Worm (Caenorhabditis elegans) whole organism, L4 larva: Measurements from ENCODE around the gene rin-1.

ENCODE experiments used
- F44E2.7 ChIP-seq: fragments of 200-800 bp; sonication (Bioruptor generic); IDR thresholded peaks from 2 replicates; pipeline ENCODE4 v2.1.2; 2022; ENCODE audit warnings: missing genetic modification characterization, missing compliant biosample characterization
- F49E8.2 ChIP-seq: sonication (generic microtip); optimal IDR thresholded peaks from 2 replicates; lab custom pipeline; 2016; ENCODE audit warnings: missing compliant biosample characterization, mild to moderate bottlenecking, missing genetic modification characterization, borderline replicate concordance
- R02D3.7 ChIP-seq: fragments of 150-350 bp; sonication (generic microtip); optimal IDR thresholded peaks from 3 replicates; lab custom pipeline; 2014; ENCODE audit warnings: missing biosample characterization, missing genetic modification characterization
- T20F7.1 ChIP-seq: fragments of 200-800 bp; sonication (Bioruptor generic); optimal IDR thresholded peaks from 2 replicates; lab custom pipeline; 2018; ENCODE audit warnings: mild to moderate bottlenecking, missing genetic modification characterization, missing compliant biosample characterization
- Y48G9A.11 ChIP-seq: fragments of 200-800 bp; sonication (Bioruptor generic); IDR thresholded peaks from 2 replicates; pipeline ENCODE4 v1.3.6; 2022; ENCODE audit warnings: missing genetic modification reagents, missing genetic modification characterization, missing compliant biosample characterization
- Y5F2A.4 ChIP-seq: fragments of 200-800 bp; sonication (Bioruptor generic); optimal IDR thresholded peaks from 2 replicates; lab custom pipeline; 2018; ENCODE audit warnings: mild to moderate bottlenecking, missing genetic modification characterization, missing compliant biosample characterization
- aha-1 ChIP-seq: fragments of 150-350 bp; peaks from one replicate; lab custom pipeline; 2014; ENCODE audit warnings: missing biosample characterization, missing genetic modification characterization
- attf-4 ChIP-seq: sonication (generic microtip); optimal IDR thresholded peaks from 3 replicates; lab custom pipeline; 2017; ENCODE audit warnings: missing biosample characterization, missing genetic modification characterization
- ceh-20 ChIP-seq: fragments of 200-800 bp; sonication (Bioruptor generic); IDR thresholded peaks from 2 replicates; pipeline ENCODE4 v1.3.6; 2022; ENCODE audit warnings: missing genetic modification reagents, missing genetic modification characterization, missing compliant biosample characterization
- ceh-44 ChIP-seq: fragments of 200-800 bp; sonication (Bioruptor generic); IDR thresholded peaks from 2 replicates; pipeline ENCODE4 v1.3.6; 2022; ENCODE audit warnings: missing genetic modification reagents, missing genetic modification characterization, missing compliant biosample characterization
- cey-2 ChIP-seq: sonication (generic microtip); optimal IDR thresholded peaks from 3 replicates; lab custom pipeline; 2017; ENCODE audit warnings: missing genetic modification characterization, mild to moderate bottlenecking, missing compliant biosample characterization, antibody characterized with exemption, borderline replicate concordance; ENCODE audit not compliant: insufficient read depth
- daf-12 ChIP-seq: fragments of 150-350 bp; optimal IDR thresholded peaks from 2 replicates; lab custom pipeline; 2014; ENCODE audit warnings: missing biosample characterization, missing genetic modification reagents, missing genetic modification characterization
- dmd-6 ChIP-seq: fragments of 200-800 bp; sonication (Bioruptor generic); IDR thresholded peaks from 2 replicates; pipeline ENCODE4 v1.3.6; 2022; ENCODE audit warnings: missing genetic modification reagents, missing genetic modification characterization, missing compliant biosample characterization
- dmd-8 ChIP-seq: fragments of 200-800 bp; sonication (Bioruptor generic); IDR thresholded peaks from 2 replicates; pipeline ENCODE4 v1.3.6; 2022; ENCODE audit warnings: missing genetic modification characterization, missing compliant biosample characterization
- dpl-1 ChIP-seq: fragments of 150-350 bp; optimal IDR thresholded peaks from 2 replicates; lab custom pipeline; 2014; ENCODE audit warnings: missing biosample characterization, missing genetic modification reagents, missing genetic modification characterization
- egl-43 ChIP-seq: fragments of 200-800 bp; sonication (Bioruptor generic); IDR thresholded peaks from 2 replicates; pipeline ENCODE4 v1.3.6; 2022; ENCODE audit warnings: missing genetic modification reagents, missing genetic modification characterization, missing compliant biosample characterization
- fos-1 ChIP-seq: fragments of 150-350 bp; optimal IDR thresholded peaks from 2 replicates; lab custom pipeline; 2014; ENCODE audit warnings: missing biosample characterization, missing genetic modification characterization
- gei-8 ChIP-seq: fragments of 200-800 bp; sonication (Bioruptor generic); optimal IDR thresholded peaks from 2 replicates; lab custom pipeline; 2018; ENCODE audit warnings: mild to moderate bottlenecking, missing genetic modification characterization, missing compliant biosample characterization
- hif-1 ChIP-seq, 2 experiments: sonication (generic microtip); optimal IDR thresholded peaks; 2 replicates each; lab custom pipeline; 2016 to 2017; ENCODE audit warnings: missing compliant biosample characterization in 2 of 2, missing genetic modification characterization in 2 of 2, missing genetic modification reagents in 2 of 2, missing genotype in 2 of 2, mild to moderate bottlenecking in 1 of 2
- hmg-1.1 ChIP-seq: fragments of 200-800 bp; sonication (Bioruptor generic); IDR thresholded peaks from 2 replicates; pipeline ENCODE4 v1.3.6; 2022; ENCODE audit warnings: missing genetic modification reagents, missing genetic modification characterization, missing compliant biosample characterization
- lim-7 ChIP-seq: fragments of 200-800 bp; sonication (Bioruptor generic); IDR thresholded peaks from 2 replicates; pipeline ENCODE4 v1.3.6; 2022; ENCODE audit warnings: missing genetic modification characterization, missing compliant biosample characterization
- lin-13 ChIP-seq: fragments of 150-350 bp; optimal IDR thresholded peaks from 2 replicates; lab custom pipeline; 2014; ENCODE audit warnings: missing biosample characterization, missing genetic modification reagents, missing genetic modification characterization
- lin-29 ChIP-seq: fragments of 200-800 bp; sonication (Bioruptor generic); IDR thresholded peaks from 2 replicates; pipeline ENCODE4 v1.3.6; 2022; ENCODE audit warnings: missing genetic modification reagents, missing genetic modification characterization, missing compliant biosample characterization
- lin-38 ChIP-seq: fragments of 200-800 bp; sonication (Bioruptor generic); IDR thresholded peaks from 2 replicates; pipeline ENCODE4 v1.3.6; 2022; ENCODE audit warnings: missing genetic modification reagents, missing genetic modification characterization, missing compliant biosample characterization
- lin-39 ChIP-seq: fragments of 150-350 bp; optimal IDR thresholded peaks from 2 replicates; lab custom pipeline; 2014; ENCODE audit warnings: missing biosample characterization, missing genetic modification reagents, missing genetic modification characterization
- madf-5 ChIP-seq, 2 experiments: fragments of 200-800 bp; sonication (Bioruptor generic); IDR thresholded peaks; 2 replicates each; pipeline ENCODE4 v1.3.6; 2022; ENCODE audit warnings: missing compliant biosample characterization in 2 of 2, missing genetic modification characterization in 2 of 2
- madf-9 ChIP-seq: fragments of 200-800 bp; sonication (Bioruptor generic); conservative IDR thresholded peaks from 2 replicates; pipeline ENCODE4 v1.3.6; 2022; ENCODE audit warnings: missing genetic modification reagents, missing genetic modification characterization, missing compliant biosample characterization
- mdl-1 ChIP-seq, 2 experiments: fragments of 150-350 bp in 1 of 2; sonication (generic microtip) in 1 of 2; optimal IDR thresholded peaks; 2 replicates each; lab custom pipeline; 2014 to 2017; ENCODE audit warnings: missing biosample characterization in 2 of 2, missing genetic modification characterization in 2 of 2
- mep-1 ChIP-seq: fragments of 150-350 bp; sonication (generic microtip); optimal IDR thresholded peaks from 3 replicates; lab custom pipeline; 2014; ENCODE audit warnings: missing biosample characterization, missing genetic modification characterization
- mxl-2 ChIP-seq: fragments of 200-800 bp; sonication (Bioruptor generic); conservative IDR thresholded peaks from 2 replicates; pipeline ENCODE4 v1.3.6; 2022; ENCODE audit warnings: missing genetic modification reagents, missing genetic modification characterization, missing compliant biosample characterization
- nhr-111 ChIP-seq: fragments of 200-800 bp; sonication (Bioruptor generic); optimal IDR thresholded peaks from 2 replicates; lab custom pipeline; 2018; ENCODE audit warnings: mild to moderate bottlenecking, missing genetic modification characterization, missing compliant biosample characterization
- nhr-42 ChIP-seq: fragments of 200-800 bp; sonication (Bioruptor generic); IDR thresholded peaks from 2 replicates; pipeline ENCODE4 v1.3.6; 2022; ENCODE audit warnings: missing genetic modification characterization, missing compliant biosample characterization
- nhr-6 ChIP-seq: fragments of 150-350 bp; optimal IDR thresholded peaks from 2 replicates; lab custom pipeline; 2014; ENCODE audit warnings: missing biosample characterization, missing genetic modification characterization
- nhr-77 ChIP-seq: fragments of 150-350 bp; optimal IDR thresholded peaks from 2 replicates; lab custom pipeline; 2014; ENCODE audit warnings: missing biosample characterization, missing genetic modification characterization
- pqm-1 ChIP-seq: sonication (generic microtip); optimal IDR thresholded peaks from 2 replicates; lab custom pipeline; 2017; ENCODE audit warnings: missing biosample characterization, missing genetic modification characterization
- rbr-2 ChIP-seq: sonication (generic microtip); optimal IDR thresholded peaks from 2 replicates; lab custom pipeline; 2016; ENCODE audit warnings: missing genotype, missing genetic modification characterization, missing compliant biosample characterization
- sdz-12 ChIP-seq: fragments of 200-800 bp; sonication (Bioruptor generic); optimal IDR thresholded peaks from 2 replicates; lab custom pipeline; 2018; ENCODE audit warnings: mild to moderate bottlenecking, missing genetic modification characterization, missing compliant biosample characterization
- set-16 ChIP-seq: fragments of 200-800 bp; sonication (Bioruptor generic); IDR thresholded peaks from 2 replicates; pipeline ENCODE4 v1.3.6; 2022; ENCODE audit warnings: missing genetic modification reagents, missing genetic modification characterization, missing compliant biosample characterization
- skn-1 ChIP-seq: fragments of 150-350 bp; optimal IDR thresholded peaks from 2 replicates; lab custom pipeline; 2014; ENCODE audit warnings: missing biosample characterization, missing genetic modification characterization
- snpc-1.2 ChIP-seq: fragments of 200-800 bp; sonication (Bioruptor generic); IDR thresholded peaks from 2 replicates; pipeline ENCODE4 v1.3.6; 2022; ENCODE audit warnings: missing genetic modification reagents, missing genetic modification characterization, missing compliant biosample characterization
- spr-1 ChIP-seq: sonication (generic microtip); optimal IDR thresholded peaks from 2 replicates; lab custom pipeline; 2016; ENCODE audit warnings: mild to moderate bottlenecking, missing genetic modification characterization, missing compliant biosample characterization
- tag-97 ChIP-seq: fragments of 200-800 bp; sonication (Bioruptor generic); IDR thresholded peaks from 2 replicates; pipeline ENCODE4 v1.3.6; 2022; ENCODE audit warnings: missing genetic modification characterization, missing compliant biosample characterization
- unc-130 ChIP-seq: sonication (generic microtip); optimal IDR thresholded peaks from 2 replicates; lab custom pipeline; 2016; ENCODE audit warnings: missing genetic modification reagents, missing genetic modification characterization, missing compliant biosample characterization
- unc-39 ChIP-seq: sonication (generic microtip); optimal IDR thresholded peaks from 2 replicates; lab custom pipeline; 2017; ENCODE audit warnings: missing biosample characterization, missing genetic modification characterization
- zag-1 ChIP-seq: fragments of 150-350 bp; optimal IDR thresholded peaks from 2 replicates; lab custom pipeline; 2014; ENCODE audit warnings: missing biosample characterization, missing genetic modification characterization
- zip-11 ChIP-seq: fragments of 200-800 bp; sonication (Bioruptor generic); IDR thresholded peaks from 2 replicates; pipeline ENCODE4 v1.3.6; 2022; ENCODE audit warnings: missing genetic modification characterization, missing compliant biosample characterization
- ztf-7 ChIP-seq: fragments of 150-350 bp; optimal IDR thresholded peaks from 2 replicates; lab custom pipeline; 2014; ENCODE audit warnings: missing biosample characterization, missing genetic modification characterization

rin-1 gene

DNA sequence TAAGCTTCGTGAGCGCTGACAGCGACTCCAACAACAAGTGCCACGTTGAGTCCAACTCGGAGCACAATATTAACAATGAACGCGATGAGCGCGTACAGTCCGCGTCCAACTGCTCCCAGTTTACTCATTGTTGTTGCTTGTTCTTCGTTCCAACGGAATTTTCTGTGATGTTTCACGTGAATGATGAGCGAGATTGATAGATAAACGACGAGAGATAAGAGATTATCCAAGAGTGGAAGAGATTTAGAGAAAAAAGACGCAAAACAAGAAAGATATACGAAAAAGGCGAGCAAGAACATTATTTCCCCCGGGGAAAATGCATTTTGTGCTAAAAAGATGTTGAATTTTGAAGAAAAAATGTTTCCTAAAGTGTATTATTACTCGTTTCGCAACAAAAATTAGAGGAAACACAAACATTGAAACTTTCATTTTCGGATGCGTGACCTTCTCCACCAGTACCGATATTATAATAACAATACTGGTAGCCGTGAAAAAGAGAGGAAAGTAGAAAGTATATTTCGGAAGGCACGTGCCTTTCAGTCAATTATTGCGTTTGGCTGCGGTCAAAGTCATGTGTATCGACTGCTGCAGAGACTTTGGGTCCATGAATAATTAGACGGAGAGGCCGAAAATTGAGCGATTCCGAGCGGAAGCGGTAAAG, 16.2 kb upstream of the rin-1 start (continued):
- TF ChIP-seq tag-97 (no peak), unc-130 (GFP tag; lab: Kevin White, UChicago) (no peak), mxl-2 (GFP tag; lab: Robert Waterston, UW) (no peak), zag-1 (tag; lab: Kevin White, UChicago) (no peak), lin-39 (tag; lab: Kevin White, UChicago) (no peak), daf-12 (tag; lab: Kevin White, UChicago) (no peak), mdl-1 (tag; optimal IDR thresholded peaks at IDR 0.05; lab: Kevin White, UChicago) (peak in 1 of 2 experiments; percentile 24), madf-9 (GFP tag; lab: Robert Waterston, UW) (no peak), Y5F2A.4 (GFP tag; lab: Kevin White, UChicago) (no peak), hmg-1.1 (GFP tag; lab: Robert Waterston, UW) (no peak), cey-2 (tag; lab: Kevin White, UChicago) (no peak), nhr-6 (no peak), lin-13 (GFP tag; lab: Kevin White, UChicago) (no peak), ztf-7 (tag; lab: Kevin White, UChicago) (no peak), dpl-1 (GFP tag; lab: Kevin White, UChicago) (no peak), dmd-8 (GFP tag; lab: Robert Waterston, UW) (no peak), aha-1 (tag; lab: Kevin White, UChicago) (peak; percentile 44), spr-1 (no peak), Y48G9A.11 (GFP tag; lab: Robert Waterston, UW) (no peak), zip-11 (GFP tag; lab: Robert Waterston, UW) (no peak), fos-1 (tag; lab: Kevin White, UChicago) (no peak), gei-8 (no peak), egl-43 (no peak), nhr-111 (GFP tag; lab: Kevin White, UChicago) (no peak), sdz-12 (GFP tag; lab: Kevin White, UChicago) (no peak), T20F7.1 (GFP tag; lab: Kevin White, UChicago) (no peak)

- TF ChIP-seq F44E2.7 (no peak), set-16 (peak; percentile 52), nhr-111 (GFP tag; lab: Kevin White, UChicago) (no peak), unc-39 (tag; lab: Kevin White, UChicago) (no peak), lin-29 (GFP tag; lab: Robert Waterston, UW) (no peak), pqm-1 (peak; percentile 80), F49E8.2 (tag; lab: Kevin White, UChicago) (no peak), snpc-1.2 (GFP tag; lab: Robert Waterston, UW) (peak; percentile 44; the same call in 1 of the 2 replicates), mep-1 (tag; lab: Kevin White, UChicago) (peak; percentile 36), nhr-42 (GFP tag; lab: Robert Waterston, UW) (no peak), dmd-6 (GFP tag; lab: Robert Waterston, UW) (peak; percentile 69), ceh-44 (GFP tag; lab: Robert Waterston, UW) (0 out of 2 replicates have a peak, but pooled peaks have one; percentile 24), dmd-8 (GFP tag; lab: Robert Waterston, UW) (no peak), nhr-77 (tag; lab: Kevin White, UChicago) (peak; percentile 83), hmg-1.1 (GFP tag; lab: Robert Waterston, UW) (no peak), madf-5 (GFP tag; IDR thresholded peaks at IDR 0.05; lab: Robert Waterston, UW) (no peak), attf-4 (no peak), R02D3.7 (tag; lab: Kevin White, UChicago) (no peak), unc-130 (GFP tag; lab: Kevin White, UChicago) (no peak), lin-38 (0 out of 2 replicates have a peak, but pooled peaks have one; percentile 6), Y48G9A.11 (GFP tag; lab: Robert Waterston, UW) (no peak), rbr-2 (tag; lab: Kevin White, UChicago) (peak; percentile 12), dpl-1 (GFP tag; lab: Kevin White, UChicago) (no peak), hif-1 (tag; optimal IDR thresholded peaks at IDR 0.05; lab: Kevin White, UChicago) (no peak), lim-7 (GFP tag; lab: Robert Waterston, UW) (no peak), zag-1 (tag; lab: Kevin White, UChicago) (no peak), skn-1 (no peak), ceh-20 (GFP tag; lab: Robert Waterston, UW) (no peak), mdl-1 (tag; optimal IDR thresholded peaks at IDR 0.05; lab: Kevin White, UChicago) (no peak)
Measured at ce11 chrV:14830267-14831175, 15.1 kb upstream of the rin-1 start.
